Fruit fly (Drosophila melanogaster) whole organism, embryonic: Measurements from ENCODE around the gene CG17105.

Source experiments
- Abd-B ChIP-seq: fragments of 200-800 bp; sonication (Bioruptor generic); optimal IDR thresholded peaks from 2 replicates; lab custom pipeline; 2018; ENCODE audit warnings: missing biosample characterization, mild to moderate bottlenecking, missing genetic modification characterization, moderate library complexity
- Adf1 ChIP-seq: fragments of 200-800 bp; sonication (Bioruptor generic); IDR thresholded peaks from 2 replicates; pipeline ENCODE4 v1.3.6; 2022; ENCODE audit warnings: missing biosample characterization, missing genetic modification characterization
- CG10543 ChIP-seq: fragments of 200-800 bp; sonication (Bioruptor generic); optimal IDR thresholded peaks from 3 replicates; lab custom pipeline; 2017; ENCODE audit warnings: missing biosample characterization, mild to moderate bottlenecking, missing genetic modification characterization, moderate library complexity
- CG10959 ChIP-seq: fragments of 200-800 bp; sonication (Bioruptor generic); IDR thresholded peaks from 2 replicates; pipeline ENCODE4 v1.3.6; 2022; ENCODE audit warnings: missing biosample characterization, missing genetic modification characterization
- CG12219 ChIP-seq: fragments of 200-800 bp; sonication (Bioruptor generic); optimal IDR thresholded peaks from 3 replicates; lab custom pipeline; 2018; ENCODE audit warnings: missing biosample characterization, mild to moderate bottlenecking, missing genetic modification characterization
- CG1233 ChIP-seq: fragments of 200-800 bp; sonication (Bioruptor generic); optimal IDR thresholded peaks from 4 replicates; lab custom pipeline; 2018; ENCODE audit warnings: missing biosample characterization, mild to moderate bottlenecking, missing genetic modification characterization
- CG14667 ChIP-seq: fragments of 200-800 bp; sonication (Bioruptor generic); IDR thresholded peaks from 2 replicates; pipeline ENCODE4 v1.3.6; 2022; ENCODE audit warnings: missing biosample characterization, missing genetic modification characterization
- CG15601 ChIP-seq: fragments of 200-800 bp; sonication (Bioruptor generic); optimal IDR thresholded peaks from 3 replicates; lab custom pipeline; 2019; ENCODE audit warnings: missing biosample characterization, mild to moderate bottlenecking, missing genetic modification characterization, moderate library complexity
- CG1602 ChIP-seq: fragments of 200-800 bp; sonication (Bioruptor generic); optimal IDR thresholded peaks from 3 replicates; lab custom pipeline; 2016; ENCODE audit warnings: missing biosample characterization, missing genetic modification characterization
- CG17186 ChIP-seq: fragments of 200-800 bp; sonication (Bioruptor generic); optimal IDR thresholded peaks from 3 replicates; lab custom pipeline; 2017; ENCODE audit warnings: missing biosample characterization, missing genetic modification reagents, missing genetic modification characterization
- CG2120 ChIP-seq: fragments of 200-800 bp; sonication (Bioruptor generic); optimal IDR thresholded peaks from 3 replicates; lab custom pipeline; 2016; ENCODE audit warnings: missing biosample characterization, missing genetic modification characterization
- CG31388 ChIP-seq: fragments of 200-800 bp; sonication (Bioruptor generic); optimal IDR thresholded peaks from 2 replicates; lab custom pipeline; 2016; ENCODE audit warnings: missing biosample characterization, missing genetic modification characterization
- CG4360 ChIP-seq: fragments of 200-800 bp; sonication (Bioruptor generic); IDR thresholded peaks from 2 replicates; pipeline ENCODE4 v1.3.6; 2022; ENCODE audit warnings: missing biosample characterization, missing genetic modification characterization
- CG4404 ChIP-seq: fragments of 200-800 bp; sonication (Bioruptor generic); IDR thresholded peaks from 2 replicates; pipeline ENCODE4 v1.3.6; 2022; ENCODE audit warnings: missing biosample characterization, missing genetic modification characterization
- CG4707 ChIP-seq: fragments of 200-800 bp; sonication (Bioruptor generic); optimal IDR thresholded peaks from 2 replicates; lab custom pipeline; 2018; ENCODE audit warnings: missing biosample characterization, mild to moderate bottlenecking, missing genetic modification characterization, moderate library complexity
- CG7786 ChIP-seq: fragments of 200-800 bp; sonication (Bioruptor generic); optimal IDR thresholded peaks from 2 replicates; lab custom pipeline; 2016; ENCODE audit warnings: missing biosample characterization, missing genetic modification characterization
- CG7987 ChIP-seq: fragments of 200-800 bp; sonication (Bioruptor generic); optimal IDR thresholded peaks from 2 replicates; lab custom pipeline; 2018; ENCODE audit warnings: missing biosample characterization, mild to moderate bottlenecking, missing genetic modification characterization, moderate library complexity
- CG8944 ChIP-seq: fragments of 200-800 bp; sonication (Bioruptor generic); optimal IDR thresholded peaks from 3 replicates; lab custom pipeline; 2016; ENCODE audit warnings: missing biosample characterization, missing genetic modification characterization
- CG9727 ChIP-seq: fragments of 200-800 bp; sonication (Bioruptor generic); optimal IDR thresholded peaks from 3 replicates; lab custom pipeline; 2017; ENCODE audit warnings: missing biosample characterization, mild to moderate bottlenecking, missing genetic modification characterization
- D19A ChIP-seq: fragments of 200-800 bp; optimal IDR thresholded peaks from 3 replicates; lab custom pipeline; 2019; ENCODE audit warnings: missing biosample characterization, mild to moderate bottlenecking, missing genetic modification characterization, moderate library complexity
- Deaf1 ChIP-seq: fragments of 200-800 bp; optimal IDR thresholded peaks from 3 replicates; lab custom pipeline; 2019; ENCODE audit warnings: missing biosample characterization, mild to moderate bottlenecking, missing genetic modification characterization, moderate library complexity
- Doc3 ChIP-seq: fragments of 200-800 bp; sonication (Bioruptor generic); IDR thresholded peaks from 3 replicates; pipeline ENCODE4 v1.3.6; 2022; ENCODE audit warnings: missing biosample characterization, missing genetic modification characterization; ENCODE audit not compliant: partially characterized antibody
- Fer2 ChIP-seq: fragments of 200-800 bp; sonication (Bioruptor generic); optimal IDR thresholded peaks from 2 replicates; lab custom pipeline; 2018; ENCODE audit warnings: missing biosample characterization, mild to moderate bottlenecking, missing genetic modification characterization, moderate library complexity
- Hr39 ChIP-seq: fragments of >200 bp; optimal IDR thresholded peaks from 2 replicates; lab custom pipeline; 2017
- Hr78 ChIP-seq, 2 experiments: fragments of 200-800 bp in 1 of 2; fragments of >200 bp in 1 of 2; sonication (Bioruptor generic) in 1 of 2; optimal IDR thresholded peaks; 2 replicates each; lab custom pipeline; 2017 to 2019; ENCODE audit warnings: missing biosample characterization in 2 of 2, missing genetic modification characterization in 2 of 2, mild to moderate bottlenecking in 1 of 2, moderate library complexity in 1 of 2
- Mrtf ChIP-seq: fragments of 200-800 bp; sonication (Bioruptor generic); IDR thresholded peaks from 3 replicates; pipeline ENCODE4 v1.3.6; 2022; ENCODE audit warnings: missing biosample characterization, missing genetic modification characterization
- Neu2 ChIP-seq: fragments of 200-800 bp; sonication (Bioruptor generic); optimal IDR thresholded peaks from 3 replicates; lab custom pipeline; 2016; ENCODE audit warnings: missing biosample characterization, missing genetic modification characterization, borderline replicate concordance
- Nf-YC ChIP-seq: fragments of 200-800 bp; optimal IDR thresholded peaks from 3 replicates; lab custom pipeline; 2019; ENCODE audit warnings: missing biosample characterization, mild to moderate bottlenecking, missing genetic modification characterization, moderate library complexity
- Optix ChIP-seq: fragments of 200-800 bp; sonication (Bioruptor generic); IDR thresholded peaks from 3 replicates; pipeline ENCODE4 v1.3.6; 2022; ENCODE audit warnings: missing biosample characterization, missing genetic modification characterization
- Rfx ChIP-seq: fragments of 200-800 bp; sonication (Bioruptor generic); IDR thresholded peaks from 2 replicates; pipeline ENCODE4 v1.3.6; 2022; ENCODE audit warnings: missing biosample characterization, missing genetic modification characterization
- ap ChIP-seq: fragments of 200-800 bp; sonication (Bioruptor generic); IDR thresholded peaks from 2 replicates; pipeline ENCODE4 v1.3.6; 2022; ENCODE audit warnings: missing biosample characterization, missing genetic modification characterization
- ase ChIP-seq: fragments of 200-800 bp; sonication (Bioruptor generic); IDR thresholded peaks from 3 replicates; pipeline ENCODE4 v1.3.6; 2022; ENCODE audit warnings: missing biosample characterization, missing genetic modification characterization
- ash1 ChIP-seq: fragments of 200-800 bp; sonication (Bioruptor generic); optimal IDR thresholded peaks from 2 replicates; lab custom pipeline; 2018; ENCODE audit warnings: missing biosample characterization, mild to moderate bottlenecking, missing genetic modification characterization
- da ChIP-seq: fragments of 200-800 bp; sonication (Bioruptor generic); optimal IDR thresholded peaks from 2 replicates; lab custom pipeline; 2016; ENCODE audit warnings: missing biosample characterization, missing genetic modification characterization
- dati ChIP-seq: fragments of 200-800 bp; sonication (Bioruptor generic); IDR thresholded peaks from 2 replicates; pipeline ENCODE4 v1.3.6; 2022; ENCODE audit warnings: missing biosample characterization, missing genetic modification characterization
- dpn ChIP-seq, 2 experiments: fragments of 200-800 bp; sonication (Bioruptor generic); optimal IDR thresholded peaks; 3 replicates each; lab custom pipeline; 2016; ENCODE audit warnings: missing biosample characterization in 2 of 2, missing genetic modification characterization in 2 of 2
- exex ChIP-seq: fragments of 200-800 bp; sonication (Bioruptor generic); optimal IDR thresholded peaks from 4 replicates; lab custom pipeline; 2018; ENCODE audit warnings: missing biosample characterization, mild to moderate bottlenecking, missing genetic modification characterization, moderate library complexity
- fd3F ChIP-seq: fragments of 200-800 bp; sonication (Bioruptor generic); optimal IDR thresholded peaks from 2 replicates; lab custom pipeline; 2018; ENCODE audit warnings: missing biosample characterization, mild to moderate bottlenecking, missing genetic modification characterization, moderate library complexity
- gsb ChIP-seq: fragments of 200-800 bp; sonication (Bioruptor generic); IDR thresholded peaks from 2 replicates; pipeline ENCODE4 v1.3.6; 2022; ENCODE audit warnings: missing biosample characterization, missing genetic modification characterization
- gt ChIP-seq: fragments of 200-800 bp; sonication (Bioruptor generic); IDR thresholded peaks from 2 replicates; pipeline ENCODE4 v1.3.6; 2022; ENCODE audit warnings: missing biosample characterization, missing genetic modification characterization
- hb ChIP-seq: fragments of 200-800 bp; sonication (Bioruptor generic); IDR thresholded peaks from 3 replicates; pipeline ENCODE4 v1.3.6; 2022; ENCODE audit warnings: missing biosample characterization, missing genetic modification characterization; ENCODE audit not compliant: partially characterized antibody
- inv ChIP-seq: fragments of 200-800 bp; sonication (Bioruptor generic); IDR thresholded peaks from 2 replicates; pipeline ENCODE4 v1.3.6; 2022; ENCODE audit warnings: missing biosample characterization, missing genetic modification characterization; ENCODE audit not compliant: partially characterized antibody
- nau ChIP-seq: fragments of 200-800 bp; sonication (Bioruptor generic); optimal IDR thresholded peaks from 3 replicates; lab custom pipeline; 2017; ENCODE audit warnings: missing biosample characterization, mild to moderate bottlenecking, missing genetic modification characterization, missing genetic modification reagents
- row ChIP-seq: fragments of 200-800 bp; sonication (Bioruptor generic); IDR thresholded peaks from 3 replicates; pipeline ENCODE4 v1.3.6; 2022; ENCODE audit warnings: missing biosample characterization, missing genetic modification characterization
- run ChIP-seq: fragments of 200-800 bp; sonication (Bioruptor generic); optimal IDR thresholded peaks from 3 replicates; lab custom pipeline; 2018; ENCODE audit warnings: missing biosample characterization, mild to moderate bottlenecking, missing genetic modification characterization
- sens ChIP-seq: fragments of 200-800 bp; sonication (Bioruptor generic); peaks from one replicate; lab custom pipeline; 2016; ENCODE audit warnings: missing biosample characterization, missing genetic modification characterization
- slbo ChIP-seq: fragments of 200-800 bp; sonication (Bioruptor generic); IDR thresholded peaks from 2 replicates; pipeline ENCODE4 v1.3.6; 2022; ENCODE audit warnings: missing biosample characterization, missing genetic modification characterization
- slou ChIP-seq: fragments of 200-800 bp; sonication (Bioruptor generic); optimal IDR thresholded peaks from 3 replicates; lab custom pipeline; 2016; ENCODE audit warnings: missing biosample characterization, missing genetic modification characterization
- stwl ChIP-seq: fragments of 200-800 bp; sonication (Bioruptor generic); optimal IDR thresholded peaks from 3 replicates; lab custom pipeline; 2018; ENCODE audit warnings: missing biosample characterization, mild to moderate bottlenecking, missing genetic modification characterization, moderate library complexity
- tin ChIP-seq: fragments of 200-800 bp; sonication (Bioruptor generic); optimal IDR thresholded peaks from 3 replicates; lab custom pipeline; 2016; ENCODE audit warnings: missing biosample characterization, missing genetic modification characterization
- vnd ChIP-seq: fragments of 200-800 bp; sonication (Bioruptor generic); IDR thresholded peaks from 3 replicates; pipeline ENCODE4 v1.3.6; 2022; ENCODE audit warnings: missing biosample characterization, missing genetic modification characterization; ENCODE audit not compliant: partially characterized antibody
- zen ChIP-seq: fragments of 200-800 bp; sonication (Bioruptor generic); optimal IDR thresholded peaks from 3 replicates; lab custom pipeline; 2018; ENCODE audit warnings: missing biosample characterization, mild to moderate bottlenecking, missing genetic modification characterization, moderate library complexity

Gene CG17105

DNA sequence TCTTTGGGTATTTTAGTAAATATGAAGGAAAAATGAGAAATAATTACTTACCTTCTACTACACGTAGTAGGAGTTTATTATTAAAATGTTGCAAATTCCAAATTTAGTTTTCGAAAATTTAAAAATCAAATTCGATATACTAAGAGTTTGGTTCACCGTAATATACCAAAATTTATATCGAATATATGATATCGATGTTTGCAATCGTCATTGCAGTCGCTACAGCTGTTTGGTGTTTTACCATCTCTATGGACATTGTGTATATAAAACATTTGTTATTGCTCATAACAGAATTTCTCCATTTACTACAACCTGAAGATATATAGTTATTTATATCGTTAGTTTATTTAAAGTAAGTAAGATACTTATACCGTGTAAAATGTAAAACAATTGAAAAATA lies 47.9 kb downstream of the CG17105 start, which contains the start of gene CG6443 (continued):
- TF ChIP-seq Fer2 (tag; lab: Kevin White, UChicago), result no peak
- TF ChIP-seq run (tag; lab: Kevin White, UChicago), result no peak
- no peak for TF ChIP-seq slbo (GFP tag; lab: Robert Waterston, UW)
- TF ChIP-seq CG2120 (GFP tag; lab: Kevin White, UChicago), result no peak
- TF ChIP-seq vnd (GFP tag; lab: Robert Waterston, UW), result peak; percentile 58; the same call in 1 of the 3 replicates
- TF ChIP-seq Optix (GFP tag; lab: Robert Waterston, UW), result no peak
- TF ChIP-seq dpn (GFP tag; optimal IDR thresholded peaks at IDR 0.05; lab: Kevin White, UChicago), result no peak
- no peak for TF ChIP-seq Hr39
- TF ChIP-seq Neu2 (GFP tag; lab: Kevin White, UChicago), result no peak
- peak; percentile 16 for TF ChIP-seq CG15601 (tag; lab: Kevin White, UChicago)
- no peak for TF ChIP-seq Adf1
- TF ChIP-seq ap (GFP tag; lab: Robert Waterston, UW), result no peak
- no peak for TF ChIP-seq CG4404 (GFP tag; lab: Robert Waterston, UW)
- no peak for TF ChIP-seq gt (GFP tag; lab: Robert Waterston, UW)
- no peak for TF ChIP-seq CG12219 (GFP tag; lab: Kevin White, UChicago)
- TF ChIP-seq ase (GFP tag; lab: Robert Waterston, UW), result no peak
- no peak for TF ChIP-seq Abd-B
- TF ChIP-seq CG4360, result no peak
- TF ChIP-seq nau (GFP tag; lab: Kevin White, UChicago), result no peak
- no peak for TF ChIP-seq CG17186
- TF ChIP-seq CG1233 (GFP tag; lab: Kevin White, UChicago), result no peak
- TF ChIP-seq CG10543, result no peak
- TF ChIP-seq CG7786 (GFP tag; lab: Kevin White, UChicago), result no peak
- no peak for TF ChIP-seq gsb (GFP tag; lab: Robert Waterston, UW)
- no peak for TF ChIP-seq Hr78 (GFP tag; optimal IDR thresholded peaks at IDR 0.05; lab: Kevin White, UChicago)
- no peak for TF ChIP-seq dati
- TF ChIP-seq D19A (tag; lab: Kevin White, UChicago), result no peak
- no peak for TF ChIP-seq Nf-YC (tag; lab: Kevin White, UChicago)
- TF ChIP-seq Rfx (GFP tag; lab: Robert Waterston, UW), result no peak
- no peak for TF ChIP-seq CG31388 (GFP tag; lab: Kevin White, UChicago)
- no peak for TF ChIP-seq CG1602 (GFP tag; lab: Kevin White, UChicago)
- no peak for TF ChIP-seq Deaf1 (tag; lab: Kevin White, UChicago)
- 0 out of 3 replicates have a peak, but pooled peaks have one; percentile 20 for TF ChIP-seq hb (GFP tag; lab: Robert Waterston, UW)
- no peak for TF ChIP-seq CG7987
- TF ChIP-seq zen (tag; lab: Kevin White, UChicago), result no peak
- TF ChIP-seq exex (tag; lab: Kevin White, UChicago), result no peak
- no peak for TF ChIP-seq CG9727 (GFP tag; lab: Kevin White, UChicago)
- no peak for TF ChIP-seq tin (GFP tag; lab: Kevin White, UChicago)
- no peak for TF ChIP-seq da
- no peak for TF ChIP-seq ash1 (GFP tag; lab: Kevin White, UChicago)
- TF ChIP-seq Doc3 (GFP tag; lab: Robert Waterston, UW), result peak; percentile 81
- peak; percentile 63 for TF ChIP-seq sens (GFP tag; lab: Kevin White, UChicago)
- no peak for TF ChIP-seq CG14667 (GFP tag; lab: Robert Waterston, UW)
- TF ChIP-seq fd3F, result no peak
- TF ChIP-seq CG10959 (GFP tag; lab: Robert Waterston, UW), result no peak
- TF ChIP-seq inv (GFP tag; lab: Robert Waterston, UW), result peak; percentile 51; the same call in 1 of the 2 replicates
- no peak for TF ChIP-seq Mrtf (GFP tag; lab: Robert Waterston, UW)
- no peak for TF ChIP-seq row
- TF ChIP-seq slou, result no peak
- TF ChIP-seq stwl (tag; lab: Kevin White, UChicago), result peak; percentile 89
- TF ChIP-seq CG4707 (GFP tag; lab: Kevin White, UChicago), result no peak
- TF ChIP-seq CG8944, result no peak
